Worm (Caenorhabditis elegans): ENCODE results near the gene znf-474.

The znf-474 gene

ce11 chrX:12181606-12182005, 31.9 kb downstream of the znf-474 start:
- no peak for TF ChIP-seq Y56A3A.18 (GFP tag; IDR thresholded peaks at IDR 0.05)
- peak; percentile 49 for TF ChIP-seq nhr-80 (tag; optimal IDR thresholded peaks at IDR 0.05)

ce11 chrX:12182684-12183477, 33.2 kb downstream of the znf-474 start:
- TF ChIP-seq ztf-26 (tag; optimal IDR thresholded peaks at IDR 0.05): no peak
- no peak for TF ChIP-seq madf-3 (GFP tag; IDR thresholded peaks at IDR 0.05)
- TF ChIP-seq ceh-91 (GFP tag; IDR thresholded peaks at IDR 0.05): no peak
- no peak for TF ChIP-seq D2030.7 (GFP tag; IDR thresholded peaks at IDR 0.05)

ce11 chrX:12184393-12184792, 34.7 kb downstream of the znf-474 start:
- TF ChIP-seq tbx-9 (tag; optimal IDR thresholded peaks at IDR 0.05; ENCODE audit: borderline replicate concordance) (no peak), T07F8.4 (tag; optimal IDR thresholded peaks at IDR 0.05) (no peak), ztf-18 (tag; optimal IDR thresholded peaks at IDR 0.05) (no peak), ceh-27 (GFP tag; optimal IDR thresholded peaks at IDR 0.05) (no peak), snpc-1.3 (tag; optimal IDR thresholded peaks at IDR 0.05; ENCODE audit: insufficient read depth) (no peak), mel-28 (tag; optimal IDR thresholded peaks at IDR 0.05; ENCODE audit: borderline replicate concordance) (no peak), F37B4.10 (GFP tag; IDR thresholded peaks at IDR 0.05) (no peak), atf-7 (tag; optimal IDR thresholded peaks at IDR 0.05) (no peak), hlh-26 (GFP tag; conservative IDR thresholded peaks at IDR 0.05) (no peak), akir-1 (GFP tag; optimal IDR thresholded peaks at IDR 0.05) (no peak)

- no peak for TF ChIP-seq ceh-100 (GFP tag; IDR thresholded peaks at IDR 0.05)
- no peak for TF ChIP-seq rcor-1 (GFP tag; IDR thresholded peaks at IDR 0.05)
- TF ChIP-seq attf-3 (GFP tag; conservative IDR thresholded peaks at IDR 0.05): no peak
- no peak for TF ChIP-seq atf-7 (tag; optimal IDR thresholded peaks at IDR 0.05)
- TF ChIP-seq F52B5.7 (tag; optimal IDR thresholded peaks at IDR 0.05): no peak
- no peak for TF ChIP-seq chd-7 (tag; optimal IDR thresholded peaks at IDR 0.05)
- no peak for TF ChIP-seq nhr-120 (GFP tag; IDR thresholded peaks at IDR 0.05)
- no peak for TF ChIP-seq F57C9.4 (tag; optimal IDR thresholded peaks at IDR 0.05)
- no peak for TF ChIP-seq zim-3 (tag; optimal IDR thresholded peaks at IDR 0.05)
- no peak for TF ChIP-seq B0019.2 (GFP tag; conservative IDR thresholded peaks at IDR 0.05)
- TF ChIP-seq nhr-179 (tag; optimal IDR thresholded peaks at IDR 0.05): no peak
- no peak for TF ChIP-seq Y53G8AR.9 (GFP tag; conservative IDR thresholded peaks at IDR 0.05)
- TF ChIP-seq zfh-2 (GFP tag; conservative IDR thresholded peaks at IDR 0.05): no peak
- TF ChIP-seq hlh-12 (tag; optimal IDR thresholded peaks at IDR 0.05): no peak
- no peak for TF ChIP-seq F55B11.4 (tag; optimal IDR thresholded peaks at IDR 0.05; ENCODE audit: borderline replicate concordance, insufficient read depth)
- no peak for TF ChIP-seq rpc-1 (optimal IDR thresholded peaks at IDR 0.05)
- no peak for TF ChIP-seq rpc-1 (tag; optimal IDR thresholded peaks at IDR 0.05)
- no peak for TF ChIP-seq repo-1 (tag; optimal IDR thresholded peaks at IDR 0.05)
- no peak for TF ChIP-seq ceh-91 (GFP tag; IDR thresholded peaks at IDR 0.05)
- no peak for TF ChIP-seq ztf-26 (tag; optimal IDR thresholded peaks at IDR 0.05)
- no peak for TF ChIP-seq nfyb-1 (GFP tag; IDR thresholded peaks at IDR 0.05)
- no peak for TF ChIP-seq ztf-3 (GFP tag; optimal IDR thresholded peaks at IDR 0.05)
- TF ChIP-seq mxl-1 (tag; optimal IDR thresholded peaks at IDR 0.05): no peak
- no peak for TF ChIP-seq lin-54 (GFP tag; optimal IDR thresholded peaks at IDR 0.05)
- no peak for TF ChIP-seq F57A8.1 (GFP tag; optimal IDR thresholded peaks at IDR 0.05)
- TF ChIP-seq bed-1 (GFP tag; IDR thresholded peaks at IDR 0.05): no peak
- no peak for TF ChIP-seq lsy-27 (tag; optimal IDR thresholded peaks at IDR 0.05; ENCODE audit: borderline replicate concordance, insufficient read depth)
- no peak for TF ChIP-seq snpc-1.1 (tag; optimal IDR thresholded peaks at IDR 0.05; ENCODE audit: insufficient read depth)
- no peak for TF ChIP-seq snpc-3.4 (tag; optimal IDR thresholded peaks at IDR 0.05)
Measured at ce11 chrX:12185847-12186559, 36.3 kb downstream of the znf-474 start.

Measured in whole organism, young adult.